Fruit fly (Drosophila melanogaster): Measurements from ENCODE around the gene Tcs5.
A peak's percentile ranks its signal among the peaks of the same experiment; 100 is the strongest.

Tcs5 gene

DNA sequence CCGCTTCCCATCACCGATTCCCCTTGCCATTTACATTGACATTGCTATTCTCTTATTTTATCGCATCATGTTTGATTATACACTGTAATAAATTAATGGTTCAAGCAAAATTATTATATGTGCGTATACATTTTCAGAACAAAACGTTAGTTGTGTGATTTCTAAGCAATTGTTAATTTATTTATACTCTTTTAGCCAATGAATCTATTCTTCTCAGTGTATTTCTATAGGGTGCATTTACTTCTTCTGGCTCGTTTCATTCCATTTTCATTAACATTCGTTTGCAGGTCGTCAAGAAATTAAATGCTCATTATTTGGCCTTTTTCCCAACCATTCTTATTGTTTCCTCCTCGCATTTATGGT, 48.4 kb upstream of the Tcs5 start (continued):
- TF ChIP-seq ap (GFP tag; IDR thresholded peaks at IDR 0.05) = peak; percentile 46; the same call in 1 of the 2 replicates
- TF ChIP-seq sens-2 (GFP tag; IDR thresholded peaks at IDR 0.05) = 0 out of 2 replicates have a peak, but pooled peaks have one; percentile 37
- peak; percentile 42; the same call in 1 of the 2 replicates for TF ChIP-seq ttk (GFP tag; IDR thresholded peaks at IDR 0.05)
- no peak for TF ChIP-seq luna (GFP tag; optimal IDR thresholded peaks at IDR 0.05)
- TF ChIP-seq CG3847 (GFP tag; IDR thresholded peaks at IDR 0.05) = 0 out of 2 replicates have a peak, but pooled peaks have one; percentile 18
- TF ChIP-seq ken (GFP tag; IDR thresholded peaks at IDR 0.05) = peak; percentile 15; the same call in 1 of the 3 replicates
- peak; percentile 40 for TF ChIP-seq CG17802 (tag; optimal IDR thresholded peaks at IDR 0.05)
- TF ChIP-seq h (optimal IDR thresholded peaks at IDR 0.05) = no peak
- no peak for TF ChIP-seq CG31388 (GFP tag; optimal IDR thresholded peaks at IDR 0.05)
- TF ChIP-seq sug (tag; optimal IDR thresholded peaks at IDR 0.05) = no peak
- TF ChIP-seq CG18476 (GFP tag; optimal IDR thresholded peaks at IDR 0.05) = no peak
- no peak for TF ChIP-seq bigmax (GFP tag; optimal IDR thresholded peaks at IDR 0.05)
- TF ChIP-seq CG11560 (tag; IDR thresholded peaks at IDR 0.05) = no peak
- TF ChIP-seq CG4730 (GFP tag; IDR thresholded peaks at IDR 0.05) = peak; percentile 52; the same call in 1 of the 2 replicates
- TF ChIP-seq CG1647 (GFP tag; optimal IDR thresholded peaks at IDR 0.05) = no peak
- TF ChIP-seq CG3065 (GFP tag; optimal IDR thresholded peaks at IDR 0.05) = no peak
- no peak for TF ChIP-seq BEAF-32 (GFP tag; optimal IDR thresholded peaks at IDR 0.05)
- no peak for TF ChIP-seq kay (GFP tag; optimal IDR thresholded peaks at IDR 0.05)
- peak; percentile 74; the same call in 2 of the 3 replicates for TF ChIP-seq CG3726 (GFP tag; IDR thresholded peaks at IDR 0.05)
- TF ChIP-seq HHEX (GFP tag; optimal IDR thresholded peaks at IDR 0.05) = peak; percentile 23
- 0 out of 2 replicates have a peak, but pooled peaks have one; percentile 26 for TF ChIP-seq Ada2b (GFP tag; IDR thresholded peaks at IDR 0.05)
- no peak for TF ChIP-seq CG34224 (GFP tag; IDR thresholded peaks at IDR 0.05; ENCODE audit: partially characterized antibody)
- TF ChIP-seq ash1 (GFP tag; optimal IDR thresholded peaks at IDR 0.05) = no peak
- TF ChIP-seq twi (tag; optimal IDR thresholded peaks at IDR 0.05) = no peak
- no peak for TF ChIP-seq grn (GFP tag; optimal IDR thresholded peaks at IDR 0.05)
- peak; percentile 8 for TF ChIP-seq ewg (GFP tag; optimal IDR thresholded peaks at IDR 0.05)
- no peak for TF ChIP-seq CG11093 (GFP tag; IDR thresholded peaks at IDR 0.05)
- peak; percentile 62 for TF ChIP-seq Xbp1 (GFP tag; optimal IDR thresholded peaks at IDR 0.05)
- no peak for TF ChIP-seq CG10321 (GFP tag; IDR thresholded peaks at IDR 0.05)
- TF ChIP-seq pho (GFP tag; optimal IDR thresholded peaks at IDR 0.05) = peak; percentile 42
- TF ChIP-seq ab (GFP tag; optimal IDR thresholded peaks at IDR 0.05) = no peak
- no peak for TF ChIP-seq Stat92E (GFP tag; optimal IDR thresholded peaks at IDR 0.05)
- TF ChIP-seq kni (GFP tag; optimal IDR thresholded peaks at IDR 0.05) = no peak
- peak; percentile 21 for TF ChIP-seq Dip3 (GFP tag; optimal IDR thresholded peaks at IDR 0.05)
- 0 out of 3 replicates have a peak, but pooled peaks have one; percentile 50 for TF ChIP-seq H15 (GFP tag; IDR thresholded peaks at IDR 0.05)
- TF ChIP-seq da (GFP tag; optimal IDR thresholded peaks at IDR 0.05) = no peak
- TF ChIP-seq CG42726 (GFP tag; IDR thresholded peaks at IDR 0.05; ENCODE audit: partially characterized antibody) = no peak
- peak; percentile 14 for TF ChIP-seq salm (tag; optimal IDR thresholded peaks at IDR 0.05)
- peak; percentile 23 for TF ChIP-seq CG3407 (GFP tag; optimal IDR thresholded peaks at IDR 0.05)
- peak; percentile 59 for TF ChIP-seq CG8089 (GFP tag; optimal IDR thresholded peaks at IDR 0.05)
- TF ChIP-seq CG33213 (GFP tag; optimal IDR thresholded peaks at IDR 0.05) = no peak
- TF ChIP-seq CG6813 (GFP tag; optimal IDR thresholded peaks at IDR 0.05) = no peak
- TF ChIP-seq nerfin-1 (tag; optimal IDR thresholded peaks at IDR 0.05) = no peak
- no peak for TF ChIP-seq Fer2 (tag; optimal IDR thresholded peaks at IDR 0.05)
- TF ChIP-seq CG6654 (GFP tag; optimal IDR thresholded peaks at IDR 0.05) = peak; percentile 37
- TF ChIP-seq dimm (GFP tag; IDR thresholded peaks at IDR 0.05) = no peak
- TF ChIP-seq CG8290 (GFP tag; optimal IDR thresholded peaks at IDR 0.05) = no peak
- peak in 1 of 2 experiments; percentile 65 for TF ChIP-seq CG8290 (tag; optimal IDR thresholded peaks at IDR 0.05)
- no peak for TF ChIP-seq CG6683 (GFP tag; optimal IDR thresholded peaks at IDR 0.05)
- TF ChIP-seq Elba2 (GFP tag; optimal IDR thresholded peaks at IDR 0.05) = peak; percentile 4
- peak; percentile 9 to 56 for TF ChIP-seq dpn (GFP tag; optimal IDR thresholded peaks at IDR 0.05)
- TF ChIP-seq sqz (GFP tag; optimal IDR thresholded peaks at IDR 0.05) = no peak

All from whole organism, embryonic.